Worm (Caenorhabditis elegans) whole organism, mixed stage, embryonic: ENCODE data around the gene rmh-2.

ENCODE experiments used
- M03D4.4 ChIP-seq: sonication (generic microtip); optimal IDR thresholded peaks from 2 replicates; lab custom pipeline; 2017; ENCODE audit warnings: mild to moderate bottlenecking, missing genetic modification characterization, missing compliant biosample characterization
- bed-3 ChIP-seq: fragments of 200-800 bp; sonication (Bioruptor generic); optimal IDR thresholded peaks from 3 replicates; lab custom pipeline; 2018; ENCODE audit warnings: mild to moderate bottlenecking, missing genetic modification characterization, moderate library complexity, missing compliant biosample characterization
- ceh-39 ChIP-seq: fragments of 150-350 bp; optimal IDR thresholded peaks from 2 replicates; lab custom pipeline; 2014; ENCODE audit warnings: missing biosample characterization, missing genetic modification characterization
- ceh-43 ChIP-seq: fragments of 200-800 bp; sonication (Bioruptor generic); optimal IDR thresholded peaks from 2 replicates; lab custom pipeline; 2018; ENCODE audit warnings: mild to moderate bottlenecking, missing genetic modification characterization, moderate library complexity, missing compliant biosample characterization
- ceh-83 ChIP-seq: fragments of 200-800 bp; sonication (Bioruptor generic); optimal IDR thresholded peaks from 2 replicates; lab custom pipeline; 2018; ENCODE audit warnings: mild to moderate bottlenecking, missing genetic modification characterization, missing compliant biosample characterization
- ces-1 ChIP-seq: fragments of 150-350 bp; optimal IDR thresholded peaks from 2 replicates; lab custom pipeline; 2014; ENCODE audit warnings: missing biosample characterization, missing genetic modification reagents, missing genetic modification characterization
- cnd-1 ChIP-seq: fragments of 200-800 bp; sonication (Bioruptor generic); optimal IDR thresholded peaks from 2 replicates; lab custom pipeline; 2018; ENCODE audit warnings: mild to moderate bottlenecking, missing genetic modification characterization, missing compliant biosample characterization
- drap-1 ChIP-seq: fragments of 200-800 bp; sonication (Bioruptor generic); optimal IDR thresholded peaks from 3 replicates; lab custom pipeline; 2018; ENCODE audit warnings: mild to moderate bottlenecking, missing genetic modification characterization, missing compliant biosample characterization
- elt-1 ChIP-seq: sonication (generic microtip); optimal IDR thresholded peaks from 2 replicates; lab custom pipeline; 2017; ENCODE audit warnings: missing genetic modification characterization, mild to moderate bottlenecking, missing compliant biosample characterization, antibody characterized with exemption, moderate library complexity, borderline replicate concordance; ENCODE audit not compliant: insufficient read depth
- elt-3 ChIP-seq: fragments of 150-350 bp; optimal IDR thresholded peaks from 2 replicates; lab custom pipeline; 2014; ENCODE audit warnings: missing biosample characterization, missing genetic modification characterization
- hlh-1 ChIP-seq: fragments of 150-350 bp; optimal IDR thresholded peaks from 2 replicates; lab custom pipeline; 2014; ENCODE audit warnings: missing biosample characterization, missing genetic modification reagents, missing genetic modification characterization
- lin-32 ChIP-seq: fragments of 200-800 bp; sonication (Bioruptor generic); optimal IDR thresholded peaks from 2 replicates; lab custom pipeline; 2018; ENCODE audit warnings: mild to moderate bottlenecking, missing genetic modification characterization, missing compliant biosample characterization
- mep-1 ChIP-seq: fragments of 150-350 bp; optimal IDR thresholded peaks from 2 replicates; lab custom pipeline; 2017; ENCODE audit warnings: missing biosample characterization, missing genetic modification reagents, missing genetic modification characterization, inconsistent platforms
- mls-2 ChIP-seq: sonication (generic microtip); optimal IDR thresholded peaks from 2 replicates; lab custom pipeline; 2016; ENCODE audit warnings: mild to moderate bottlenecking, missing genetic modification characterization, moderate library complexity, missing compliant biosample characterization
- nhr-12 ChIP-seq: fragments of 150-350 bp; optimal IDR thresholded peaks from 2 replicates; lab custom pipeline; 2014; ENCODE audit warnings: missing biosample characterization, missing genetic modification characterization
- nhr-2 ChIP-seq: fragments of 150-350 bp; optimal IDR thresholded peaks from 2 replicates; lab custom pipeline; 2014; ENCODE audit warnings: missing biosample characterization, missing genetic modification characterization
- nhr-237 ChIP-seq: fragments of 150-350 bp; optimal IDR thresholded peaks from 2 replicates; lab custom pipeline; 2014; ENCODE audit warnings: missing biosample characterization, missing genetic modification characterization
- nhr-76 ChIP-seq: sonication (generic microtip); optimal IDR thresholded peaks from 2 replicates; lab custom pipeline; 2017; ENCODE audit warnings: missing biosample characterization, missing genetic modification characterization
- pha-4 ChIP-seq: fragments of 150-350 bp; optimal IDR thresholded peaks from 2 replicates; lab custom pipeline; 2018; ENCODE audit warnings: missing biosample characterization, missing genetic modification reagents, missing genetic modification characterization
- snpc-4 ChIP-seq: fragments of 150-350 bp; optimal IDR thresholded peaks from 2 replicates; lab custom pipeline; 2014; ENCODE audit warnings: missing biosample characterization, missing genetic modification characterization
- sptf-1 ChIP-seq: sonication (generic microtip); optimal IDR thresholded peaks from 2 replicates; lab custom pipeline; 2017; ENCODE audit warnings: mild to moderate bottlenecking, missing genetic modification characterization, moderate library complexity, missing compliant biosample characterization
- tbx-8 ChIP-seq: fragments of 200-800 bp; sonication (Bioruptor generic); optimal IDR thresholded peaks from 2 replicates; lab custom pipeline; 2018; ENCODE audit warnings: mild to moderate bottlenecking, missing genetic modification characterization, moderate library complexity, missing compliant biosample characterization
- unc-120 ChIP-seq: sonication (generic microtip); optimal IDR thresholded peaks from 2 replicates; lab custom pipeline; 2017; ENCODE audit warnings: missing genetic modification characterization, missing compliant biosample characterization; ENCODE audit not compliant: poor library complexity, severe bottlenecking
- unc-39 ChIP-seq: fragments of 150-350 bp; optimal IDR thresholded peaks from 2 replicates; lab custom pipeline; 2014; ENCODE audit warnings: missing biosample characterization, missing genetic modification characterization
- zip-8 ChIP-seq: fragments of 150-350 bp; optimal IDR thresholded peaks from 2 replicates; lab custom pipeline; 2014; ENCODE audit warnings: missing biosample characterization, missing genetic modification characterization
- ztf-11 ChIP-seq: fragments of 150-350 bp; optimal IDR thresholded peaks from 2 replicates; lab custom pipeline; 2014; ENCODE audit warnings: missing biosample characterization, missing genetic modification characterization

Gene rmh-2

ce11 chrV:9913863-9914262 lies 16.7 kb downstream of the rmh-2 start, which contains the start of gene fipr-10:
Gene fipr-10 (plus strand): TSS chrV:9914163.
- TF ChIP-seq nhr-237 (tag; lab: Kevin White, UChicago) (no peak), snpc-4 (tag; lab: Kevin White, UChicago) (no peak)

ce11 chrV:9911165-9911564 lies 19.4 kb downstream of the rmh-2 start:
- TF ChIP-seq unc-120 (tag; lab: Kevin White, UChicago) (no peak), ces-1 (GFP tag; lab: Kevin White, UChicago) (peak; percentile 85)

- no peak for TF ChIP-seq nhr-237 (tag; lab: Kevin White, UChicago)
- no peak for TF ChIP-seq ces-1 (GFP tag; lab: Kevin White, UChicago)
- TF ChIP-seq bed-3 (GFP tag; lab: Kevin White, UChicago) = no peak
- TF ChIP-seq nhr-2 (tag; lab: Kevin White, UChicago) = no peak
- TF ChIP-seq nhr-12 (tag; lab: Kevin White, UChicago) = no peak
- TF ChIP-seq lin-32 (GFP tag; lab: Kevin White, UChicago) = no peak
- TF ChIP-seq ceh-43 (GFP tag; lab: Kevin White, UChicago) = no peak
- TF ChIP-seq cnd-1 (tag; lab: Kevin White, UChicago) = no peak
- no peak for TF ChIP-seq unc-39 (tag; lab: Kevin White, UChicago)
Measured at ce11 chrV:9909624-9910023, 21.0 kb downstream of the rmh-2 start.

- TF ChIP-seq snpc-4 (tag; lab: Kevin White, UChicago) (no peak), mep-1 (tag; lab: Kevin White, UChicago) (no peak)
Measured at ce11 chrV:9907205-9907604, 23.4 kb downstream of the rmh-2 start.

ce11 chrV:9906115-9906514 lies 24.5 kb downstream of the rmh-2 start, which contains the start of gene fipr-11:
Gene fipr-11 (minus strand): TSS chrV:9906215.
- no peak for TF ChIP-seq unc-120 (tag; lab: Kevin White, UChicago)
- no peak for TF ChIP-seq lin-32 (GFP tag; lab: Kevin White, UChicago)
- TF ChIP-seq mls-2 (tag; lab: Kevin White, UChicago) = no peak
- TF ChIP-seq elt-1 = no peak
- no peak for TF ChIP-seq nhr-2 (tag; lab: Kevin White, UChicago)
- no peak for TF ChIP-seq drap-1 (GFP tag; lab: Kevin White, UChicago)
- no peak for TF ChIP-seq ceh-83 (GFP tag; lab: Kevin White, UChicago)
- TF ChIP-seq nhr-12 (tag; lab: Kevin White, UChicago) = no peak
- TF ChIP-seq mep-1 (tag; lab: Kevin White, UChicago) = no peak
- TF ChIP-seq hlh-1 (tag; lab: Kevin White, UChicago) = no peak
- no peak for TF ChIP-seq M03D4.4
- no peak for TF ChIP-seq unc-39 (tag; lab: Kevin White, UChicago)
- no peak for TF ChIP-seq sptf-1 (tag; lab: Kevin White, UChicago)
- no peak for TF ChIP-seq zip-8 (tag; lab: Kevin White, UChicago)
- no peak for TF ChIP-seq ceh-39 (tag; lab: Kevin White, UChicago)
- TF ChIP-seq ztf-11 (tag; lab: Kevin White, UChicago) = no peak
- TF ChIP-seq pha-4 = no peak
- no peak for TF ChIP-seq nhr-76 (tag; lab: Kevin White, UChicago)
- TF ChIP-seq bed-3 (GFP tag; lab: Kevin White, UChicago) = no peak

- TF ChIP-seq ztf-11 (tag; lab: Kevin White, UChicago) (no peak), unc-39 (tag; lab: Kevin White, UChicago) (no peak)
Measured at ce11 chrV:9901119-9901518, 29.5 kb downstream of the rmh-2 start.

- TF ChIP-seq hlh-1 (tag; lab: Kevin White, UChicago) (no peak), elt-1 (no peak), elt-3 (tag; lab: Kevin White, UChicago) (no peak), cnd-1 (tag; lab: Kevin White, UChicago) (no peak), tbx-8 (GFP tag; lab: Kevin White, UChicago) (no peak), nhr-237 (tag; lab: Kevin White, UChicago) (no peak), ceh-39 (tag; lab: Kevin White, UChicago) (no peak), ceh-83 (GFP tag; lab: Kevin White, UChicago) (no peak), nhr-2 (tag; lab: Kevin White, UChicago) (no peak)
Measured at ce11 chrV:9899278-9899677, 31.3 kb downstream of the rmh-2 start, which contains the start of gene egl-47. Gene egl-47 (plus strand): TSS chrV:9899578.
